Worm (Caenorhabditis elegans) whole organism, midembryonic: ENCODE measurements around the gene F21G4.5.

ENCODE experiments used
- T22C8.4 ChIP-seq: fragments of 200-800 bp; sonication (Bioruptor generic); IDR thresholded peaks from 2 replicates; pipeline ENCODE4 v1.3.6; 2022; ENCODE audit warnings: missing genetic modification characterization, missing compliant biosample characterization
- cog-1 ChIP-seq: sonication (generic microtip); optimal IDR thresholded peaks from 2 replicates; lab custom pipeline; 2016; ENCODE audit warnings: missing genetic modification characterization, missing compliant biosample characterization
- flt-1 ChIP-seq: fragments of 200-800 bp; sonication (Bioruptor generic); IDR thresholded peaks from 2 replicates; pipeline ENCODE4 v1.3.6; 2022; ENCODE audit warnings: missing genetic modification characterization, missing compliant biosample characterization
- klf-2 ChIP-seq: fragments of 200-800 bp; sonication (Bioruptor generic); conservative IDR thresholded peaks from 2 replicates; pipeline ENCODE4 v1.3.6; 2022; ENCODE audit warnings: missing genetic modification reagents, missing genetic modification characterization, missing compliant biosample characterization
- med-1 ChIP-seq: sonication (generic microtip); optimal IDR thresholded peaks from 2 replicates; lab custom pipeline; 2017; ENCODE audit warnings: missing genetic modification characterization, mild to moderate bottlenecking, missing compliant biosample characterization, antibody characterized with exemption, missing genetic modification reagents; ENCODE audit not compliant: insufficient read depth
- ref-1 ChIP-seq: fragments of 200-800 bp; sonication (Bioruptor generic); conservative IDR thresholded peaks from 2 replicates; pipeline ENCODE4 v1.3.6; 2022; ENCODE audit warnings: missing genetic modification reagents, missing genetic modification characterization, missing compliant biosample characterization
- tab-1 ChIP-seq: fragments of 200-800 bp; sonication (Bioruptor generic); IDR thresholded peaks from 2 replicates; pipeline ENCODE4 v1.3.6; 2022; ENCODE audit warnings: missing genetic modification characterization, missing compliant biosample characterization
- ztf-23 ChIP-seq: fragments of 200-800 bp; sonication (Bioruptor generic); IDR thresholded peaks from 2 replicates; pipeline ENCODE4 v1.3.6; 2022; ENCODE audit warnings: missing genetic modification reagents, missing genetic modification characterization, missing compliant biosample characterization
- ztf-29 ChIP-seq: fragments of 200-800 bp; sonication (Bioruptor generic); IDR thresholded peaks from 2 replicates; pipeline ENCODE4 v1.3.6; 2022; ENCODE audit warnings: missing genetic modification reagents, missing genetic modification characterization, missing compliant biosample characterization

The F21G4.5 gene

ce11 chrX:9924962-9925361, 19.0 kb downstream of the F21G4.5 start, which contains the start of gene ugt-23:
ugt-23 (minus strand) TSS chrX:9925173.
- no peak for TF ChIP-seq ztf-23 (GFP tag; lab: Robert Waterston, UW)
- TF ChIP-seq T22C8.4 (GFP tag; lab: Robert Waterston, UW) = no peak
- no peak for TF ChIP-seq med-1 (GFP tag; lab: Kevin White, UChicago)

ce11 chrX:9927993-9928392, 22.1 kb downstream of the F21G4.5 start:
- TF ChIP-seq med-1 (GFP tag; lab: Kevin White, UChicago) = no peak
- TF ChIP-seq klf-2 (GFP tag; lab: Robert Waterston, UW) = no peak
- TF ChIP-seq ztf-29 (GFP tag; lab: Robert Waterston, UW) = no peak
- TF ChIP-seq tab-1 = no peak
- no peak for TF ChIP-seq flt-1
- TF ChIP-seq ref-1 = no peak
- TF ChIP-seq ztf-23 (GFP tag; lab: Robert Waterston, UW) = no peak
- no peak for TF ChIP-seq T22C8.4 (GFP tag; lab: Robert Waterston, UW)
- no peak for TF ChIP-seq cog-1 (tag; lab: Kevin White, UChicago)

DNA sequence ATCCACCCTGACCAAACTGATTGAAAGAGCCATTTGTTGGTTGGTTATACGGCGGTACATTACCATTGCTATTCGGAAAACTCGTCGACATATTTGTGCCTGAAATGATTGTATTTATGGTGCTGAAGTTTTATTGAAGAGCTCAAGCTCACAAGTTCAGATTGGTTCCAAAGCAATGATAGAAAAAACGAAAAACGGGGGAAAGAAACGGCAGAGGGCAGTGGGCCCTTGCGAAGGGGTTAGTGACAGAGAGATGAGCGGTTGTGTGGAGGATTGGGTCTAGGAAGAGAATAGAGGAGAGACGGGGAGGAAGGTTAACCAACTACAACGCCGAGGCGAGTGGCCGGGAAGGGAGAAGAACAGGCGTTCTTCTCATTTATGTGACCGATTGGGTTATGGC, 25.4 kb downstream of the F21G4.5 start, which contains the start of gene nra-3:
Gene nra-3, minus strand, starts transcription at position 101 of the 400 bp plus-strand sequence.
- TF ChIP-seq ztf-23 (GFP tag; lab: Robert Waterston, UW) (peak; percentile 54; the same call in 1 of the 2 replicates), T22C8.4 (GFP tag; lab: Robert Waterston, UW) (no peak)

- TF ChIP-seq cog-1 (tag; lab: Kevin White, UChicago) (peak; percentile 60), flt-1 (peak; percentile 79), med-1 (GFP tag; lab: Kevin White, UChicago) (peak; percentile 24), ztf-23 (GFP tag; lab: Robert Waterston, UW) (peak; percentile 64; the same call in 1 of the 2 replicates), klf-2 (GFP tag; lab: Robert Waterston, UW) (no peak), T22C8.4 (GFP tag; lab: Robert Waterston, UW) (no peak), tab-1 (no peak)
These were observed 26.4 kb downstream of the F21G4.5 start, which contains the start of gene tsp-21 for ce11 chrX:9932226-9932773. tsp-21 (plus strand) TSS chrX:9932371.

DNA sequence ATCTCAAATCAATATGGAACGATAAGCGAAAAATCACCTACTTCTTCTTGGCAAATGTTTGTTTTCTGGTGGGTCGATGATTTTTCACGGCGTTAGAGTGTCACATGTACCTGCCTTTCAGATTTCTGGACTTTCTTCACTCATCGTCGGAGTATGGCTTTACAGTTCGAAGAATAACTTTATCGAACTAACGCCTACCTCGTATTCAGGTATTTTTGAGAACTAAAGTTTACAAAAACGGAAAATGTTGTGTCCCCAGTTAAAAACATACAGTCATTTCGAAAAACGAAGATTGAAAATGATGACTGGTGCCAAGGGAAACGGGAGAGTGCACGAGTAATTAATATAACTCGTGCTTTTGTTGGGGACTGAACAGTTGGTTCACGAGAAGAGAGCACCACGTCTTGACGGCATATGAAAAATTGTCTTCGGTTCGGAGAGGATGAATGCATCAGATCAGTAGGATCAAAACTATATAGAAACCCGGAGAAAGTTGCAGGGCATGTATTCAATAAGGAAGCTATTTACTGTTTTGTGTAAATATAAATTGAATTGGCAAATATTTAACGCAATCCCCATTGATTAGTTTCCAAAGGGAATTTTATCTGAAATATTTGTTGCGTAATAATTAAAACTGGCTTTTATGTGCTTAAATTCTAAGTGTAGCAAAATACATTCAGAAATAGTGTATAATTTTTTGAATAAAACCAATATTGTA, 27.5 kb downstream of the F21G4.5 start:
- TF ChIP-seq cog-1 (tag; lab: Kevin White, UChicago) (no peak), ztf-29 (GFP tag; lab: Robert Waterston, UW) (no peak), ztf-23 (GFP tag; lab: Robert Waterston, UW) (no peak)

- no peak for TF ChIP-seq cog-1 (tag; lab: Kevin White, UChicago)
- TF ChIP-seq med-1 (GFP tag; lab: Kevin White, UChicago) = no peak
- TF ChIP-seq T22C8.4 (GFP tag; lab: Robert Waterston, UW) = no peak
- no peak for TF ChIP-seq flt-1
- TF ChIP-seq ref-1 = no peak
- no peak for TF ChIP-seq ztf-23 (GFP tag; lab: Robert Waterston, UW)
- TF ChIP-seq ztf-29 (GFP tag; lab: Robert Waterston, UW) = no peak
- no peak for TF ChIP-seq klf-2 (GFP tag; lab: Robert Waterston, UW)
- TF ChIP-seq tab-1 = no peak
These were observed 28.0 kb downstream of the F21G4.5 start for ce11 chrX:9934009-9934323.

DNA sequence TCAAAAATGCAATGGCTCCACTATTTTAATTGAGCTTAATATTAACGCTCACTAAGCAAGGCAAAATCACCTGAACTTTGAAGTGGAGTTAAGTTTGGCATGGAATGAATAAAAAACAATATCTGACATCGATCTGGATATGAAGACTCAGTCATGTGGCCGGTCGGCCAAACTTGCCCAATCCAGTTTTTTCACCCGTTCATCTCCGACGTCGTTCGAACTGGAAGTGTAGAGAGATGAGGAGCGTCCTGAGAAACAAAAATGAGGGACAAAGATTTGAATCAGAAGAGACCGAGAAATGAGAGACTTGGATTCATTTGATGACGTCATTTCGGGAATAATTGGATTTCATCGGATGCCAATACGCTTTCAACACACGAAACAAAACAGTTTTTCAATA, 32.2 kb downstream of the F21G4.5 start:
- TF ChIP-seq T22C8.4 (GFP tag; lab: Robert Waterston, UW) = no peak
- TF ChIP-seq flt-1 = no peak
- no peak for TF ChIP-seq ref-1
- no peak for TF ChIP-seq cog-1 (tag; lab: Kevin White, UChicago)

ce11 chrX:9938537-9938936, 32.6 kb downstream of the F21G4.5 start, which contains the start of the genes C17G1.5 and C17G1.14:
C17G1.5 (plus strand) TSS chrX:9938802.
C17G1.14 (plus strand) TSS chrX:9938813.
- TF ChIP-seq cog-1 (tag; lab: Kevin White, UChicago) (no peak), ztf-29 (GFP tag; lab: Robert Waterston, UW) (no peak), flt-1 (no peak), med-1 (GFP tag; lab: Kevin White, UChicago) (no peak), T22C8.4 (GFP tag; lab: Robert Waterston, UW) (no peak), tab-1 (no peak), ztf-23 (GFP tag; lab: Robert Waterston, UW) (no peak), klf-2 (GFP tag; lab: Robert Waterston, UW) (no peak)

DNA sequence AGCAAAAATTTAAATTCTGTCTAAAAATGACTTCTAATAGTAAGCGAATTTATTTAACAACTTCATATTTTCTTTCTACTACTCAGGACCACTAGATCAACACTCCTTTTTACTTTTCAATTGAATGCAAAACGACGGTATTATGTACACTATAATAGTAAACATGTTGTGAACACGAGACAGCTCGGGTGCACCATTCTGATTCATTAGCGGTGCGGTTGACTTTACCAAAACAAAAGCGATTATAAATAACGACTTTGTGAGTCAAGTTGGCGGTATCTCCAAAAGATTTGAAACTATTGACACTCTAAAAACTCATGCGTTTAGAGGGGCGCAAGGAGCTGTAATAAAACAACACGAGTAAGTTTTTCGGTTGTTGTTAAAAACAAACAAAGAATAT, 34.6 kb downstream of the F21G4.5 start:
- TF ChIP-seq ref-1 (no peak), med-1 (GFP tag; lab: Kevin White, UChicago) (no peak), ztf-29 (GFP tag; lab: Robert Waterston, UW) (no peak), T22C8.4 (GFP tag; lab: Robert Waterston, UW) (no peak), tab-1 (no peak), ztf-23 (GFP tag; lab: Robert Waterston, UW) (no peak), flt-1 (no peak), klf-2 (GFP tag; lab: Robert Waterston, UW) (no peak), cog-1 (tag; lab: Kevin White, UChicago) (no peak)

ce11 chrX:9941379-9941778, 35.4 kb downstream of the F21G4.5 start:
- TF ChIP-seq ztf-29 (GFP tag; lab: Robert Waterston, UW) (no peak), ztf-23 (GFP tag; lab: Robert Waterston, UW) (0 out of 2 replicates have a peak, but pooled peaks have one; percentile 8), ref-1 (no peak)
